Fruit fly (Drosophila melanogaster): ENCODE data around the gene CG16863.

Gene CG16863

dm6 chr2L:13835959-13836358, 45.2 kb downstream of the CG16863 start (continued):
- 0 out of 2 replicates have a peak, but pooled peaks have one; percentile 31 for TF ChIP-seq chm (GFP tag; IDR thresholded peaks at IDR 0.05)
- TF ChIP-seq CG8765 (GFP tag; IDR thresholded peaks at IDR 0.05), result 0 out of 2 replicates have a peak, but pooled peaks have one; percentile 15
- TF ChIP-seq aop (GFP tag; IDR thresholded peaks at IDR 0.05), result no peak

DNA sequence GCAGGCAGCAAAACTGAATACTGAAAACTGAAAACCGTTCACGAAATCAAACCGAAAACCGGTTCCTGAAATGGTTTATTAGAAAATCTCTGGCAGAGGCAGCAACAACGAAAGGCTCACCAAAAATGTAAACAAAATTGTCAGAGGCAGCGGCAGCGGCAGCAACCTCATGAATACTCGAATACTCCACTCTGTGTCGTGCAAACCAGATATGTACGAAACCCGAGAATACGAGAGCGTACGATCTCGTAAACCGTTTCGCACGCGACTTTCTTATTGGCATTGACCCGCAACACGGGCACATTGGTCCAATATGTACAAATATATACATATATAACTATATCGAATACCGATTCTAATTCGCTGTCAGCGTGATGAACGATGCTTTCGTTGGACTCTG, 46.8 kb downstream of the CG16863 start:
- peak; percentile 32; the same call in 1 of the 3 replicates for TF ChIP-seq so (GFP tag; IDR thresholded peaks at IDR 0.05)
- TF ChIP-seq stwl (tag; optimal IDR thresholded peaks at IDR 0.05), result no peak
- no peak for TF ChIP-seq CG18619 (GFP tag; optimal IDR thresholded peaks at IDR 0.05)
- peak in 1 of 2 experiments; percentile 89 for TF ChIP-seq insv (GFP tag; optimal IDR thresholded peaks at IDR 0.05)
- TF ChIP-seq vvl (GFP tag; IDR thresholded peaks at IDR 0.05), result 0 out of 2 replicates have a peak, but pooled peaks have one; percentile 52
- peak; percentile 4 for TF ChIP-seq Med (GFP tag)
- peak; percentile 83 for TF ChIP-seq cwo (GFP tag; optimal IDR thresholded peaks at IDR 0.05)
- peak; percentile 16 for TF ChIP-seq corto (GFP tag; optimal IDR thresholded peaks at IDR 0.05)
- peak; percentile 48 for TF ChIP-seq kni (GFP tag; optimal IDR thresholded peaks at IDR 0.05)
- TF ChIP-seq CG17359 (tag; optimal IDR thresholded peaks at IDR 0.05), result no peak
- peak; percentile 48; the same call in 1 of the 2 replicates for TF ChIP-seq Adf1 (GFP tag; IDR thresholded peaks at IDR 0.05)
- TF ChIP-seq CG2712 (tag; optimal IDR thresholded peaks at IDR 0.05), result no peak
- 0 out of 3 replicates have a peak, but pooled peaks have one; percentile 34 for TF ChIP-seq CG34224 (GFP tag; IDR thresholded peaks at IDR 0.05; ENCODE audit: partially characterized antibody)
- TF ChIP-seq CG6175 (GFP tag; IDR thresholded peaks at IDR 0.05), result peak; percentile 92; the same call in 2 of the 3 replicates
- no peak for TF ChIP-seq amos (GFP tag; IDR thresholded peaks at IDR 0.05; ENCODE audit: partially characterized antibody)
- peak; percentile 25 for TF ChIP-seq CG13894 (tag; optimal IDR thresholded peaks at IDR 0.05)
- no peak for TF ChIP-seq Hr51 (GFP tag; optimal IDR thresholded peaks at IDR 0.05)
- peak; percentile 79 for TF ChIP-seq CG12769 (tag; optimal IDR thresholded peaks at IDR 0.05)
- TF ChIP-seq CG12104 (GFP tag; optimal IDR thresholded peaks at IDR 0.05), result no peak
- no peak for TF ChIP-seq scrt (GFP tag; optimal IDR thresholded peaks at IDR 0.05)
- peak; percentile 72 for TF ChIP-seq sd (tag; optimal IDR thresholded peaks at IDR 0.05)
- TF ChIP-seq Deaf1 (tag; optimal IDR thresholded peaks at IDR 0.05), result peak; percentile 56
- TF ChIP-seq CG10565 (GFP tag; optimal IDR thresholded peaks at IDR 0.05), result no peak
- TF ChIP-seq CG2199 (GFP tag; IDR thresholded peaks at IDR 0.05), result 0 out of 3 replicates have a peak, but pooled peaks have one; percentile 54
- peak; percentile 41 for TF ChIP-seq Elba2 (GFP tag; optimal IDR thresholded peaks at IDR 0.05)
- peak; percentile 45 for TF ChIP-seq lbe (GFP tag; optimal IDR thresholded peaks at IDR 0.05)
- 0 out of 2 replicates have a peak, but pooled peaks have one; percentile 18 for TF ChIP-seq CG4360 (GFP tag; IDR thresholded peaks at IDR 0.05)
- peak; percentile 2 for TF ChIP-seq CG10543 (GFP tag; optimal IDR thresholded peaks at IDR 0.05)
- TF ChIP-seq CkIIα-i1 (GFP tag; IDR thresholded peaks at IDR 0.05), result no peak
- no peak for TF ChIP-seq dm (GFP tag; optimal IDR thresholded peaks at IDR 0.05)

DNA sequence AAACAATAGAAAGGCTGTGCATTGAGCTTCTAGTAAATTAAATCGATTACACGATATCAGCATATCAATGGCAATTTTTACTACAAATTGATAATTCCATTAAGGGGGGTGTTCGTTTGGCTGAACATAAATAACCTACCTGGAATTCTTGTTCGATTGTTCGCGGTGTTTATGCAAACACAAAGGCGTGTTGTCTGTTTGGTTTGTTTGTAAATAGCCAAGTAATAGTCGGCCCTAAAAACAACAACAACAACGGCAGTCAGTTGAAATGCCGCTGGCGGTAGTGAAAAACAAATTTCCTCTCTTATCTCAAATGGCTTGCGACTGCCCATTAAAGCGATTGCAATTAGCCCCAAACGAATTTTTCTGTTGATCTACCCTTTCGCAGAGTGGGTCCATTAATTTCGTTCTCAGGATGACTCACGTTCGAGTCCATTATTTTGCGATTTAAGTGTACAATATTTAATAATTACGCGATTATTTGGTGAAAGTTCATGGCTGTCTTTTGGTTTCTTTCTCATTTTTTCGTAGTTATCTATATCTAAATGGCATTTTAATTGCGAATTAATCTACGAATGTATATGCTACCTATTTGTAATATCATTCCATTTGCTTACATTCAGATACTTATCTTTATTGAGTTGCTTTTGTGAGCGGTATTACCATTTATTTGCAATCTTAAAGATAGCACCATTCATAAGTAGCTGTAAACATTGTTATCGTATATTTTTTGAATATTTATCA, 48.1 kb downstream of the CG16863 start:
- TF ChIP-seq CG2712 (tag; optimal IDR thresholded peaks at IDR 0.05), result peak; percentile 13
- TF ChIP-seq Dp (GFP tag; optimal IDR thresholded peaks at IDR 0.05), result no peak
- no peak for TF ChIP-seq zf30C (GFP tag; optimal IDR thresholded peaks at IDR 0.05)
- TF ChIP-seq Blimp-1 (GFP tag; optimal IDR thresholded peaks at IDR 0.05), result no peak
- no peak for TF ChIP-seq CG10321 (GFP tag; IDR thresholded peaks at IDR 0.05)
- TF ChIP-seq nom (GFP tag; optimal IDR thresholded peaks at IDR 0.05), result no peak
- TF ChIP-seq CG13296 (GFP tag; optimal IDR thresholded peaks at IDR 0.05), result peak; percentile 67
- TF ChIP-seq CG11398 (GFP tag; optimal IDR thresholded peaks at IDR 0.05), result peak; percentile 40
- TF ChIP-seq CG6765 (GFP tag; optimal IDR thresholded peaks at IDR 0.05), result no peak
- no peak for TF ChIP-seq Ravus (GFP tag; IDR thresholded peaks at IDR 0.05)
- TF ChIP-seq CG3726 (GFP tag; IDR thresholded peaks at IDR 0.05), result no peak
- TF ChIP-seq gt (GFP tag; IDR thresholded peaks at IDR 0.05), result no peak
- TF ChIP-seq Myb (GFP tag; optimal IDR thresholded peaks at IDR 0.05), result no peak
- TF ChIP-seq CG7839 (tag; optimal IDR thresholded peaks at IDR 0.05), result peak; percentile 22
- peak; percentile 80 for TF ChIP-seq D19A (tag; optimal IDR thresholded peaks at IDR 0.05)

Measured in whole organism, embryonic.